Worm (Caenorhabditis elegans) whole organism, L1 larva: Measurements from ENCODE around the gene C33H5.13.

Source experiments
- C04F5.9 ChIP-seq: sonication (generic microtip); optimal IDR thresholded peaks from 2 replicates; lab custom pipeline; 2016; ENCODE audit warnings: missing genetic modification characterization, missing compliant biosample characterization
- Y116A8C.19 ChIP-seq: sonication (generic microtip); optimal IDR thresholded peaks from 2 replicates; lab custom pipeline; 2016; ENCODE audit warnings: missing compliant biosample characterization, missing genetic modification characterization, borderline replicate concordance
- aha-1 ChIP-seq: fragments of 150-350 bp; optimal IDR thresholded peaks from 2 replicates; lab custom pipeline; 2014; ENCODE audit warnings: missing biosample characterization, missing genetic modification characterization
- alr-1 ChIP-seq: fragments of 200-800 bp; sonication (Bioruptor generic); optimal IDR thresholded peaks from 2 replicates; lab custom pipeline; 2018; ENCODE audit warnings: borderline replicate concordance, mild to moderate bottlenecking, missing genetic modification characterization, missing compliant biosample characterization
- aly-2 ChIP-seq: fragments of 150-350 bp; optimal IDR thresholded peaks from 2 replicates; lab custom pipeline; 2014; ENCODE audit warnings: missing biosample characterization, missing genetic modification characterization
- ama-1 ChIP-seq: fragments of 150-350 bp; optimal IDR thresholded peaks from 2 replicates; lab custom pipeline; 2014
- ceh-63 ChIP-seq: fragments of 200-800 bp; sonication (Bioruptor generic); optimal IDR thresholded peaks from 2 replicates; lab custom pipeline; 2018; ENCODE audit warnings: mild to moderate bottlenecking, missing genetic modification characterization, missing compliant biosample characterization
- ceh-8 ChIP-seq: fragments of 200-800 bp; sonication (Bioruptor generic); optimal IDR thresholded peaks from 2 replicates; lab custom pipeline; 2018; ENCODE audit warnings: mild to moderate bottlenecking, missing genetic modification characterization, moderate library complexity, missing compliant biosample characterization
- ceh-82 ChIP-seq, 3 experiments: fragments of 150-350 bp in 1 of 3; sonication (generic microtip) in 2 of 3; optimal IDR thresholded peaks; 2 replicates each; lab custom pipeline; 2014 to 2017; ENCODE audit warnings: missing biosample characterization in 3 of 3, missing genetic modification characterization in 3 of 3
- ceh-88 ChIP-seq: fragments of 200-800 bp; sonication (Bioruptor generic); IDR thresholded peaks from 2 replicates; pipeline ENCODE4 v1.3.6; 2022; ENCODE audit warnings: missing genetic modification characterization, missing compliant biosample characterization
- dsc-1 ChIP-seq: sonication (generic microtip); optimal IDR thresholded peaks from 2 replicates; lab custom pipeline; 2016; ENCODE audit warnings: mild to moderate bottlenecking, missing genetic modification characterization, missing compliant biosample characterization
- efl-1 ChIP-seq, 4 experiments: fragments of 150-350 bp; optimal IDR thresholded peaks in 3 of 4; peaks in 1 of 4; 1 replicate in 1 of 4; 2 replicates in 3 of 4; lab custom pipeline; 2014; ENCODE audit warnings: missing biosample characterization in 2 of 4, missing genetic modification characterization in 2 of 4, missing genetic modification reagents in 2 of 4
- efl-3 ChIP-seq: fragments of 200-800 bp; sonication (Bioruptor generic); optimal IDR thresholded peaks from 2 replicates; lab custom pipeline; 2018; ENCODE audit warnings: mild to moderate bottlenecking, missing genetic modification characterization, missing compliant biosample characterization
- egl-13 ChIP-seq: sonication (generic microtip); optimal IDR thresholded peaks from 2 replicates; lab custom pipeline; 2016; ENCODE audit warnings: missing genotype, missing genetic modification reagents, missing genetic modification characterization, missing compliant biosample characterization
- elt-2 ChIP-seq: sonication (generic microtip); optimal IDR thresholded peaks from 2 replicates; lab custom pipeline; 2016; ENCODE audit warnings: missing genetic modification characterization, mild to moderate bottlenecking, inconsistent platforms, missing compliant biosample characterization, missing genetic modification reagents
- elt-3 ChIP-seq, 6 experiments: fragments of 150-350 bp in 1 of 6; sonication (generic microtip); optimal IDR thresholded peaks; 2 replicates each; lab custom pipeline; 2017 to 2018; ENCODE audit warnings: missing biosample characterization in 6 of 6, missing genetic modification characterization in 6 of 6, inconsistent platforms in 1 of 6
- fkh-8 ChIP-seq: sonication (generic microtip); optimal IDR thresholded peaks from 2 replicates; lab custom pipeline; 2016; ENCODE audit warnings: mild to moderate bottlenecking, missing genetic modification characterization, missing compliant biosample characterization
- fos-1 ChIP-seq: fragments of 150-350 bp; optimal IDR thresholded peaks from 2 replicates; lab custom pipeline; 2014; ENCODE audit warnings: missing biosample characterization, missing genetic modification characterization
- hlh-4 ChIP-seq: sonication (generic microtip); optimal IDR thresholded peaks from 2 replicates; lab custom pipeline; 2016; ENCODE audit warnings: mild to moderate bottlenecking, missing genetic modification characterization, missing compliant biosample characterization
- hpl-2 ChIP-seq: fragments of 150-350 bp; optimal IDR thresholded peaks from 2 replicates; lab custom pipeline; 2014; ENCODE audit warnings: missing biosample characterization, missing genetic modification reagents, missing genetic modification characterization
- lin-13 ChIP-seq: fragments of 150-350 bp; optimal IDR thresholded peaks from 2 replicates; lab custom pipeline; 2014; ENCODE audit warnings: missing biosample characterization, missing genetic modification reagents, missing genetic modification characterization
- lin-14 ChIP-seq: fragments of 200-800 bp; sonication (Bioruptor generic); optimal IDR thresholded peaks from 2 replicates; lab custom pipeline; 2018; ENCODE audit warnings: mild to moderate bottlenecking, missing genetic modification characterization, moderate library complexity, missing compliant biosample characterization
- lin-39 ChIP-seq: fragments of 150-350 bp; optimal IDR thresholded peaks from 2 replicates; lab custom pipeline; 2014; ENCODE audit warnings: missing biosample characterization, missing genetic modification reagents, missing genetic modification characterization
- lir-3 ChIP-seq: sonication (generic microtip); optimal IDR thresholded peaks from 2 replicates; lab custom pipeline; 2016; ENCODE audit warnings: mild to moderate bottlenecking, missing genetic modification characterization, moderate library complexity, missing compliant biosample characterization; ENCODE audit not compliant: poor library complexity
- lsy-2 ChIP-seq, 2 experiments: fragments of 150-350 bp; optimal IDR thresholded peaks; 2 replicates each; lab custom pipeline; 2014; ENCODE audit warnings: missing biosample characterization in 2 of 2, missing genetic modification characterization in 2 of 2
- mef-2 ChIP-seq: fragments of 150-350 bp; optimal IDR thresholded peaks from 2 replicates; lab custom pipeline; 2014; ENCODE audit warnings: missing biosample characterization, missing genetic modification characterization
- mep-1 ChIP-seq: fragments of 150-350 bp; optimal IDR thresholded peaks from 2 replicates; lab custom pipeline; 2014; ENCODE audit warnings: missing biosample characterization, missing genetic modification characterization
- nhr-20 ChIP-seq: sonication (generic microtip); optimal IDR thresholded peaks from 2 replicates; lab custom pipeline; 2016; ENCODE audit warnings: mild to moderate bottlenecking, missing genetic modification characterization, missing compliant biosample characterization
- nhr-237 ChIP-seq: fragments of 150-350 bp; optimal IDR thresholded peaks from 2 replicates; lab custom pipeline; 2014; ENCODE audit warnings: missing biosample characterization, missing genetic modification characterization
- nhr-71 ChIP-seq: sonication (generic microtip); optimal IDR thresholded peaks from 2 replicates; lab custom pipeline; 2016; ENCODE audit warnings: mild to moderate bottlenecking, missing genetic modification characterization, moderate library complexity, missing compliant biosample characterization
- pqm-1 ChIP-seq: sonication (generic microtip); optimal IDR thresholded peaks from 3 replicates; lab custom pipeline; 2017; ENCODE audit warnings: missing biosample characterization, missing genetic modification characterization
- rnt-1 ChIP-seq: sonication (generic microtip); optimal IDR thresholded peaks from 2 replicates; lab custom pipeline; 2016; ENCODE audit warnings: mild to moderate bottlenecking, missing genetic modification characterization, moderate library complexity, missing compliant biosample characterization
- skn-1 ChIP-seq: fragments of 150-350 bp; optimal IDR thresholded peaks from 2 replicates; lab custom pipeline; 2014; ENCODE audit warnings: missing biosample characterization, missing genetic modification characterization
- snpc-4 ChIP-seq: fragments of 150-350 bp; optimal IDR thresholded peaks from 2 replicates; lab custom pipeline; 2014; ENCODE audit warnings: missing biosample characterization, missing genetic modification characterization
- sptf-1 ChIP-seq: fragments of 150-350 bp; optimal IDR thresholded peaks from 2 replicates; lab custom pipeline; 2014; ENCODE audit warnings: missing biosample characterization, missing genetic modification characterization
- swsn-7 ChIP-seq: sonication (generic microtip); optimal IDR thresholded peaks from 2 replicates; lab custom pipeline; 2016; ENCODE audit warnings: missing genetic modification characterization, missing compliant biosample characterization
- tlp-1 ChIP-seq: fragments of 150-350 bp; optimal IDR thresholded peaks from 2 replicates; lab custom pipeline; 2014; ENCODE audit warnings: missing biosample characterization, missing genetic modification characterization
- unc-130 ChIP-seq: fragments of 150-350 bp; optimal IDR thresholded peaks from 2 replicates; lab custom pipeline; 2017; ENCODE audit warnings: missing biosample characterization, missing genetic modification characterization, inconsistent platforms
- unc-30 ChIP-seq: sonication (generic microtip); optimal IDR thresholded peaks from 2 replicates; lab custom pipeline; 2017; ENCODE audit warnings: missing biosample characterization, missing genetic modification characterization
- unc-62 ChIP-seq: fragments of 150-350 bp; optimal IDR thresholded peaks from 2 replicates; lab custom pipeline; 2014; ENCODE audit warnings: missing biosample characterization, missing genetic modification reagents, missing genetic modification characterization
- vab-15 ChIP-seq: sonication (generic microtip); optimal IDR thresholded peaks from 2 replicates; lab custom pipeline; 2017; ENCODE audit warnings: missing genotype, mild to moderate bottlenecking, missing genetic modification characterization, missing compliant biosample characterization
- zag-1 ChIP-seq: fragments of 150-350 bp; optimal IDR thresholded peaks from 2 replicates; lab custom pipeline; 2014; ENCODE audit warnings: missing biosample characterization, missing genetic modification characterization
- zip-4 ChIP-seq: fragments of 200-800 bp; sonication (Bioruptor generic); optimal IDR thresholded peaks from 2 replicates; lab custom pipeline; 2018; ENCODE audit warnings: mild to moderate bottlenecking, missing genetic modification characterization, moderate library complexity, missing compliant biosample characterization
- ztf-4 ChIP-seq: fragments of 150-350 bp; optimal IDR thresholded peaks from 2 replicates; lab custom pipeline; 2014; ENCODE audit warnings: missing biosample characterization, missing genetic modification characterization

Gene C33H5.13

DNA sequence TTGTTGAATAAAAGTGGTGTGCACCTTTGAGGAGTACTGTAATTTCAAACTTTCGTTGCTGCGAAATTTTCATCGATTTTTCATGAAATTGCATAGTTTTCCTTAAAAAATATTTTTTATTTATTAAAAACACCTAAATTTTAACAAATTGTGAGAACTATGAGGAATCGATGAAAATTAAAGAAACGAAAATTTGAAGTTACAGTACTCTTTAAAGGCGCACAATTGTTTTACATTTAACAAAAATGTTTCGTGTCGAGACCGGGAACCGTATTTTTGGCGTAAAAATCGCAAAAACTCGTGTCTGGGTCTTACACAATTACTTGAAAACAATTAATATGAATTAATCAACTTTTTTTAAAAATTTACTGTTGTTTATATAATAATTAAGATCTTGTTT, 21.9 kb downstream of the C33H5.13 start, which contains the start of gene rdl-1:
Gene rdl-1 (minus strand): TSS at position 101 of the 400 bp plus-strand sequence.
- TF ChIP-seq dsc-1 (tag; lab: Kevin White, UChicago): no peak
- TF ChIP-seq, all 84 proteins: peak for 0

DNA sequence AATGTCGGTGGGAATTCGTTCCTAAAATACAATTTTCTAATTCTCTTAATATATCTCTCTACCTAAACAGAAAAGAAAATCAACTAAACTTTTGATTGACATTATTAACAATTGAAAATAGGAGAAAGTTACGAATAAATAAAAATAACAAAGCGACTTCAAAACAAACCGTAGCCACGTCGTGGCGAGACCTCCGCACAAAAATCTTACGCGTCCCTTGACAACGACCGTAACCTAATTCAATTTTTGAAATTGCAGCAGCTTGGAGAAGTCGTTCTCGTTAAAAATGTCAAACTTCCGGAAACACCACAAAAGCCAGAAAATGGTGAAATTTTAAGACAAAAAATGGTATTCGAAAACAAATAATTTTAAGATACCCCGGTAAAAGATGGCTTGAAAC, 27.7 kb downstream of the C33H5.13 start:
- TF ChIP-seq efl-3 (GFP tag; lab: Kevin White, UChicago) (no peak), ceh-8 (GFP tag; lab: Kevin White, UChicago) (no peak), lin-13 (GFP tag; lab: Kevin White, UChicago) (no peak), nhr-71 (tag; lab: Kevin White, UChicago) (no peak), tlp-1 (tag; lab: Kevin White, UChicago) (no peak), hlh-4 (tag; lab: Kevin White, UChicago) (no peak), dsc-1 (tag; lab: Kevin White, UChicago) (no peak), swsn-7 (tag; lab: Kevin White, UChicago) (no peak), lin-39 (tag; lab: Kevin White, UChicago) (no peak), aly-2 (tag; lab: Kevin White, UChicago) (no peak), pqm-1 (tag; lab: Kevin White, UChicago) (no peak), hpl-2 (GFP tag; lab: Kevin White, UChicago) (no peak), snpc-4 (tag; lab: Kevin White, UChicago) (no peak), lin-14 (GFP tag; lab: Kevin White, UChicago) (no peak), elt-2 (no peak), efl-1 (optimal IDR thresholded peaks at IDR 0.05; lab: Kevin White, UChicago) (no peak), efl-1 (GFP tag; optimal IDR thresholded peaks at IDR 0.05 in 1 of 2; lab: Kevin White, UChicago) (no peak), ama-1 (lab: Kevin White, UChicago) (no peak)

DNA sequence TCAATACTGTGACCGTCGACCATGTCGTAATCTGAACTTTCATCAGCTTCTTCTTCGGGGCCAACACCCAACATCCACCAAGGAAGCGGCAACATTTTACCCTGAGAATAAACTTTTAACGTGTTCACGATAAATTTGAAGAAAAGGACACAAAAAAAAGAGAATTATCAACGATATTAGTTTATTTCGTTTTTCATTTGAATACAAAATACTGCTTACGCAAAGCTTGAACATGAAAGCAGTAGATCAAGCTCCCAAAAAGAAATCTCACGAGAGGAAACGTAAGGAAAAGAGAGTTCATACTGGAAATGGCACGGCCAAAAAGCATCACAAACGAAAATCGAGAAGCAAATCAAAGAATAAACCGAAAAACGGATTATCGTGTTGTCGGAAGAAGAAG, 28.3 kb downstream of the C33H5.13 start, which contains the start of the genes C46A5.6 and C46A5.1:
Gene C46A5.6 (minus strand): TSS at position 101 of the 400 bp plus-strand sequence.
Gene C46A5.1 (plus strand): TSS at position 184 of the 400 bp plus-strand sequence.
- TF ChIP-seq zag-1 (tag; lab: Kevin White, UChicago) (no peak), alr-1 (tag; lab: Kevin White, UChicago) (no peak), snpc-4 (tag; lab: Kevin White, UChicago) (no peak), unc-130 (tag; lab: Kevin White, UChicago) (no peak), zip-4 (GFP tag; lab: Kevin White, UChicago) (no peak), unc-62 (GFP tag; lab: Kevin White, UChicago) (no peak), aha-1 (tag; lab: Kevin White, UChicago) (no peak), ceh-88 (GFP tag; lab: Robert Waterston, UW) (no peak), lsy-2 (tag; optimal IDR thresholded peaks at IDR 0.05; lab: Kevin White, UChicago) (no peak), unc-30 (tag; lab: Kevin White, UChicago) (no peak), nhr-20 (tag; lab: Kevin White, UChicago) (no peak), mef-2 (no peak), tlp-1 (tag; lab: Kevin White, UChicago) (no peak), ztf-4 (tag; lab: Kevin White, UChicago) (no peak), hpl-2 (GFP tag; lab: Kevin White, UChicago) (no peak), ama-1 (lab: Kevin White, UChicago) (no peak), vab-15 (tag; lab: Kevin White, UChicago) (no peak), fkh-8 (tag; lab: Kevin White, UChicago) (no peak)

DNA sequence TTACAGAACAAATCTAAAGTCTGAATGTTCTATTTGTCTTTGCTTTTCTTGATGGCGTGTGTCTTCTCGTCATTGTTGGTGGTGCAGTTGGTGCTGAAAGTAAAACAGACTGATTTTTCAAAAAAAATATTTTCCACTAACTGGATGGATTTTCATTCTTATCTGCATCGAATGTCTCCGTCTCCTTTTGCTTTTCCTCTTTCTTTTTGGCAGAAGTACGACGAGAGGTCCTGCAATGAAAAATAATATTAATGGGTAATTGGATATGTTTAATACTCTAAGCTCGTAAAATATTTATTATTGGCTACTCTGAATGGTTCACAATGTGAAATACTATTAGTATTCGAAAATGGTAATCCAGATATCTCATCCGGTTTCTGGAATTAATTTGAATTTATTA, 31.9 kb downstream of the C33H5.13 start, which contains the start of gene del-7:
Gene del-7 (plus strand): TSS at position 301 of the 400 bp plus-strand sequence.
- no peak for TF ChIP-seq fos-1
- no peak for TF ChIP-seq egl-13 (tag; lab: Kevin White, UChicago)
- no peak for TF ChIP-seq unc-130 (tag; lab: Kevin White, UChicago)
- no peak for TF ChIP-seq Y116A8C.19
- no peak for TF ChIP-seq ceh-82 (tag; optimal IDR thresholded peaks at IDR 0.05; lab: Kevin White, UChicago)
- no peak for TF ChIP-seq elt-2
- TF ChIP-seq nhr-237 (tag; lab: Kevin White, UChicago): no peak
- no peak for TF ChIP-seq mep-1 (tag; lab: Kevin White, UChicago)
- TF ChIP-seq lir-3 (tag; lab: Kevin White, UChicago): no peak
- no peak for TF ChIP-seq elt-3 (tag; optimal IDR thresholded peaks at IDR 0.05; lab: Kevin White, UChicago)
- TF ChIP-seq ztf-4 (tag; lab: Kevin White, UChicago): no peak
- TF ChIP-seq sptf-1 (tag; lab: Kevin White, UChicago): no peak
- no peak for TF ChIP-seq rnt-1 (tag; lab: Kevin White, UChicago)
- TF ChIP-seq ceh-63 (GFP tag; lab: Kevin White, UChicago): no peak
- TF ChIP-seq skn-1 (tag; lab: Kevin White, UChicago): no peak
- no peak for TF ChIP-seq C04F5.9 (tag; lab: Kevin White, UChicago)
